Fruit fly (Drosophila melanogaster): ENCODE measurements around the gene Cul5.

Gene Cul5

DNA sequence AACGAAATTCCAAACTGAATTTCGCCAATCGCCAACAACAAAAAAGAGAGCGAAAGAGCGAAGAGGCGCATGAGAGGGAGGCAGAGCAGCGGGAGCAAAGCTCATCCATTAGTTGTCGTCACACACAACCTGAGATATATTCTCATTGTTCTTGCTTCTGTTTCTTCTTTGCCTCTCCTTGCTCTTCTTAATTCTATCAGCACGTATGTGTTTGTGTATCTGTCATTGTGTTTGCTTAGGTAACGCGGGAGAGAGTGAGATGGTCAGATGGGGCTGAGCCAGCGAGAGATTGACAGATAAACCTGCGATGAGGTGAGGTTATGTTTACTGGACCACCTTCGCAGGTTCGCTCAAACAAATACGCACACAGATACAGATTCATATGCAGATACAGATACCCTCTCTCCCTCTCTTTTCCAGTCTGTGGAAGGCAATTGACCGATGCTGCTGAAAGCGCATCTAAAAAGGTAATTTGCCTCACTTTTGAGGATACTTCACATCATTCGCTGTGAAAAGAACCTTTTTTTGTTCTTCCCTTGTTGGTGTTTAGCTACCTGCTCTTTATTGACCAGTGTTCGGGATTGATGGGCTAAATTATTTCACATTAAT is 11.3 kb upstream of the Cul5 start:
- TF ChIP-seq brk (GFP tag; optimal IDR thresholded peaks at IDR 0.05) (peak; percentile 20), N (GFP tag; optimal IDR thresholded peaks at IDR 0.05) (no peak), Myc (optimal IDR thresholded peaks at IDR 0.05) (no peak), usp (GFP tag; optimal IDR thresholded peaks at IDR 0.05) (no peak), jim (GFP tag; optimal IDR thresholded peaks at IDR 0.05) (no peak), Sp1 (GFP tag; optimal IDR thresholded peaks at IDR 0.05) (peak; percentile 44), Hr78 (GFP tag; optimal IDR thresholded peaks at IDR 0.05) (no peak), Jra (GFP tag; optimal IDR thresholded peaks at IDR 0.05) (peak; percentile 18), dl (GFP tag; optimal IDR thresholded peaks at IDR 0.05; ENCODE audit: insufficient read depth in 1 of 2, partially characterized antibody in 2 of 2) (peak; percentile 33 to 68), CG9705 (GFP tag; optimal IDR thresholded peaks at IDR 0.05) (no peak), rgr (GFP tag; optimal IDR thresholded peaks at IDR 0.05) (peak; percentile 23), Abd-B (GFP tag; optimal IDR thresholded peaks at IDR 0.05) (no peak), CG32264 (GFP tag; optimal IDR thresholded peaks at IDR 0.05) (no peak), Dfd (GFP tag; optimal IDR thresholded peaks at IDR 0.05) (no peak), GATAd (GFP tag; optimal IDR thresholded peaks at IDR 0.05) (no peak), Hr83 (GFP tag; optimal IDR thresholded peaks at IDR 0.05; ENCODE audit: poor library complexity, severe bottlenecking) (peak; percentile 26), Hnf4 (GFP tag; optimal IDR thresholded peaks at IDR 0.05) (peak; percentile 65), foxo (GFP tag; optimal IDR thresholded peaks at IDR 0.05) (no peak), OdsH (GFP tag; optimal IDR thresholded peaks at IDR 0.05) (peak; percentile 9), br (GFP tag; optimal IDR thresholded peaks at IDR 0.05) (peak; percentile 43), psq (GFP tag; optimal IDR thresholded peaks at IDR 0.05) (peak; percentile 83), Vsx2 (GFP tag; optimal IDR thresholded peaks at IDR 0.05; ENCODE audit: partially characterized antibody) (peak; percentile 68), Rel (GFP tag; optimal IDR thresholded peaks at IDR 0.05) (no peak), Rel (tag; optimal IDR thresholded peaks at IDR 0.05) (peak; percentile 40), pan (optimal IDR thresholded peaks at IDR 0.05) (no peak), h (GFP tag; optimal IDR thresholded peaks at IDR 0.05) (peak; percentile 36), woc (GFP tag; optimal IDR thresholded peaks at IDR 0.05) (no peak), tai (GFP tag; optimal IDR thresholded peaks at IDR 0.05) (no peak), fru (GFP tag; optimal IDR thresholded peaks at IDR 0.05) (peak; percentile 56), Dif (GFP tag; optimal IDR thresholded peaks at IDR 0.05; ENCODE audit: partially characterized antibody) (peak; percentile 88), dsf (GFP tag; optimal IDR thresholded peaks at IDR 0.05; ENCODE audit: borderline replicate concordance) (no peak), ey (GFP tag; optimal IDR thresholded peaks at IDR 0.05) (no peak), HLH106 (tag; optimal IDR thresholded peaks at IDR 0.05) (peak; percentile 8), dmrt93B (GFP tag; optimal IDR thresholded peaks at IDR 0.05) (no peak), sv (GFP tag; optimal IDR thresholded peaks at IDR 0.05) (no peak), sage (GFP tag; optimal IDR thresholded peaks at IDR 0.05) (no peak), lola (GFP tag; optimal IDR thresholded peaks at IDR 0.05) (no peak), CrebA (GFP tag; optimal IDR thresholded peaks at IDR 0.05; ENCODE audit: borderline replicate concordance) (no peak), Mio (GFP tag; optimal IDR thresholded peaks at IDR 0.05) (no peak)

DNA sequence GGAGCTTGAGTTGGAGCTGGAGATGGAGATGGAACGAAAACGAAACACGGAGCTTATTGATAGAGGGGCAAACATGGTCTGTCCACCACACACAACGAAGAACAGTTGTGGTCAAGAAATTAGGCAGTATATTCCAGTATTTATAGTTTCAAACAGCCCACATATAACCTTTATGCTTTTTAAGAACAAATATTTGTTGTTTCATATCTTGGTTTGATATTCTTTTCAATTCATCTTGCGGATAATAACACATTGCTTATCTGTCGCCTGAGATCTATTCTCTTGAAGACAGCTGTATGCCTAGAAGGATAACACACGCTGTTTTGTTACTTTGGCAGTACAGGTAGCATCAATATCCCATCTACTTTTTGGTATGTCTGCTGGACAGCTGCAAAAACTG is 10.1 kb upstream of the Cul5 start:
- TF ChIP-seq woc (GFP tag; optimal IDR thresholded peaks at IDR 0.05) (peak; percentile 14), CG32264 (GFP tag; optimal IDR thresholded peaks at IDR 0.05) (no peak), ey (GFP tag; optimal IDR thresholded peaks at IDR 0.05) (peak; percentile 34), Hnf4 (GFP tag; optimal IDR thresholded peaks at IDR 0.05) (no peak), sv (GFP tag; optimal IDR thresholded peaks at IDR 0.05) (no peak), dsf (GFP tag; optimal IDR thresholded peaks at IDR 0.05; ENCODE audit: borderline replicate concordance) (no peak), br (GFP tag; optimal IDR thresholded peaks at IDR 0.05) (no peak), CG9705 (GFP tag; optimal IDR thresholded peaks at IDR 0.05) (no peak), Dif (GFP tag; optimal IDR thresholded peaks at IDR 0.05; ENCODE audit: partially characterized antibody) (no peak), GATAd (GFP tag; optimal IDR thresholded peaks at IDR 0.05) (no peak), dl (GFP tag; optimal IDR thresholded peaks at IDR 0.05; ENCODE audit: insufficient read depth in 1 of 2, partially characterized antibody in 2 of 2) (no peak), lola (GFP tag; optimal IDR thresholded peaks at IDR 0.05) (no peak), fru (GFP tag; optimal IDR thresholded peaks at IDR 0.05) (peak; percentile 53), foxo (GFP tag; optimal IDR thresholded peaks at IDR 0.05) (peak in 1 of 2 experiments; percentile 25), Vsx2 (GFP tag; optimal IDR thresholded peaks at IDR 0.05; ENCODE audit: partially characterized antibody) (no peak), OdsH (GFP tag; optimal IDR thresholded peaks at IDR 0.05) (no peak), h (GFP tag; optimal IDR thresholded peaks at IDR 0.05) (peak; percentile 44), Hr83 (GFP tag; optimal IDR thresholded peaks at IDR 0.05; ENCODE audit: poor library complexity, severe bottlenecking) (no peak), usp (GFP tag; optimal IDR thresholded peaks at IDR 0.05) (no peak), psq (GFP tag; optimal IDR thresholded peaks at IDR 0.05) (peak; percentile 25), tai (GFP tag; optimal IDR thresholded peaks at IDR 0.05) (no peak), Sp1 (GFP tag; optimal IDR thresholded peaks at IDR 0.05) (peak; percentile 7), jim (GFP tag; optimal IDR thresholded peaks at IDR 0.05) (no peak), Rel (GFP tag; optimal IDR thresholded peaks at IDR 0.05) (no peak), Rel (tag; optimal IDR thresholded peaks at IDR 0.05) (no peak), sage (GFP tag; optimal IDR thresholded peaks at IDR 0.05) (no peak), Mio (GFP tag; optimal IDR thresholded peaks at IDR 0.05) (no peak), rgr (GFP tag; optimal IDR thresholded peaks at IDR 0.05) (peak; percentile 10)

Data from whole organism, wandering third instar larva.